Worm (Caenorhabditis elegans): ENCODE data around the gene srx-14.

The srx-14 gene

DNA sequence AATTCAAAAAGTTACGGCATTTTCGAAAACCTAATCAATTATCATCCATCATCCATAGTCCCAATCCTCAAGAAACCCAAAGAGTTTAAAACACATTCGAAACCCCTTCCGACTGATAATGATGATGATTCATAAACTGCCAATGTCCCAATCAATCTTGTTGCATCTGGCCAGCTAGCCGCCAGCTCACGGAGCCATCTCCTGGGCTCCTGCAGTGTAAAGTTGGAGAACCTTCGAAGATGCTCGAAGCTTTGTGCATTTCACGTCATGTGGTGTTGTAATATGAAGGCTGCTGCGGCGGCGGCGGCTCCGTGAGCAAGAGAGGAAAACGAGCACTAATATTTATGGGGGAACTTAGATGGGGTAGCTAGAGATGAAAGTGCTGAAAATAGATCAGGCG is 5.5 kb downstream of the srx-14 start (continued):
- TF ChIP-seq ets-4 (tag; optimal IDR thresholded peaks at IDR 0.05) (no peak), K02D7.2 (tag; optimal IDR thresholded peaks at IDR 0.05) (no peak), eyg-1 (tag; optimal IDR thresholded peaks at IDR 0.05) (no peak), ceh-31 (tag; optimal IDR thresholded peaks at IDR 0.05) (peak; percentile 5), ceh-34 (tag; optimal IDR thresholded peaks at IDR 0.05) (peak; percentile 57), ceh-19 (GFP tag; optimal IDR thresholded peaks at IDR 0.05) (no peak), che-1 (tag; optimal IDR thresholded peaks at IDR 0.05) (no peak), hlh-6 (tag; optimal IDR thresholded peaks at IDR 0.05) (no peak), ceh-24 (tag; optimal IDR thresholded peaks at IDR 0.05) (no peak), pha-4 (tag; optimal IDR thresholded peaks at IDR 0.05) (no peak), unc-3 (GFP tag; conservative IDR thresholded peaks at IDR 0.05) (no peak), unc-3 (tag; optimal IDR thresholded peaks at IDR 0.05) (no peak), fkh-10 (GFP tag; optimal IDR thresholded peaks at IDR 0.05) (no peak), hlh-13 (GFP tag; optimal IDR thresholded peaks at IDR 0.05) (no peak), lim-6 (tag; optimal IDR thresholded peaks at IDR 0.05) (no peak), hlh-8 (tag; optimal IDR thresholded peaks at IDR 0.05) (peak; percentile 67), elt-2 (tag; optimal IDR thresholded peaks at IDR 0.05) (no peak), ceh-30 (tag; optimal IDR thresholded peaks at IDR 0.05) (no peak), syd-9 (tag; optimal IDR thresholded peaks at IDR 0.05) (peak; percentile 7), pag-3 (tag; optimal IDR thresholded peaks at IDR 0.05; ENCODE audit: borderline replicate concordance) (no peak), ref-2 (tag; optimal IDR thresholded peaks at IDR 0.05) (no peak), nhr-232 (tag; optimal IDR thresholded peaks at IDR 0.05) (no peak), sox-2 (GFP tag; IDR thresholded peaks at IDR 0.05) (no peak), npax-4 (tag; optimal IDR thresholded peaks at IDR 0.05) (no peak), pros-1 (tag; optimal IDR thresholded peaks at IDR 0.05) (no peak), nfya-1 (tag; optimal IDR thresholded peaks at IDR 0.05) (peak; percentile 52), madf-2 (tag; optimal IDR thresholded peaks at IDR 0.05) (peak; percentile 7), F13H6.1 (tag; optimal IDR thresholded peaks at IDR 0.05) (peak; percentile 37), nhr-11 (tag; optimal IDR thresholded peaks at IDR 0.05) (no peak), hlh-15 (tag; optimal IDR thresholded peaks at IDR 0.05) (no peak), dmd-4 (tag; optimal IDR thresholded peaks at IDR 0.05; ENCODE audit: borderline replicate concordance) (no peak), ztf-16 (tag; optimal IDR thresholded peaks at IDR 0.05) (no peak), pat-9 (tag; optimal IDR thresholded peaks at IDR 0.05) (peak; percentile 89), odd-2 (tag; optimal IDR thresholded peaks at IDR 0.05) (no peak), sox-4 (tag; optimal IDR thresholded peaks at IDR 0.05) (no peak), unc-55 (GFP tag; optimal IDR thresholded peaks at IDR 0.05) (peak; percentile 99)

DNA sequence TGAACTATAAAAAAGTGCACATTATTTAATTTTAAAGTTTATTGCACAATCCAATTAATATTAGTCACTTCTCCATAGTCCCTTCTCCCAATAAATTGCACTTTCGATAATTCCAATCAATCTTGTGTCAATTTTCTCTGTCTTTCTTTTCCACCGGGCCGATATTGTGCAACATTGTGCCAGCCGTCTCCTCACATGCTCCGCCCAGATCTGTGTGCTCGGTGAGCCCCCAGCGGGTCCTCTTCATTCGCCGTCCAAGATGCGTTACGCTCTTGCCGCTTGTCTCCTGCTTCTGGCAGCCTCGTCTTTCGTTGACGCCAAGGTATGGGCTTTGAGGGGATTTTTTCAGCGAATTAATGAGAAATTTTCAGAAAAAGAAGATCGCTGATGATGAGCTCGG is 6.3 kb downstream of the srx-14 start, which contains the start of gene ost-1:
Gene ost-1 (plus strand): TSS at position 207 of the 400 bp plus-strand sequence.
- peak; percentile 88 for TF ChIP-seq unc-55 (GFP tag; optimal IDR thresholded peaks at IDR 0.05)
- TF ChIP-seq rnt-1 (tag; optimal IDR thresholded peaks at IDR 0.05) = peak; percentile 56
- TF ChIP-seq zip-5 (tag; optimal IDR thresholded peaks at IDR 0.05) = no peak
- TF ChIP-seq C38D4.7 (GFP tag; optimal IDR thresholded peaks at IDR 0.05) = no peak
- no peak for TF ChIP-seq syd-9 (tag; optimal IDR thresholded peaks at IDR 0.05)
- TF ChIP-seq T23F11.4 (GFP tag; optimal IDR thresholded peaks at IDR 0.05) = no peak
- peak; percentile 45 for TF ChIP-seq ceh-18 (tag; optimal IDR thresholded peaks at IDR 0.05)
- no peak for TF ChIP-seq unc-86 (tag; optimal IDR thresholded peaks at IDR 0.05)
- TF ChIP-seq pha-4 (tag; optimal IDR thresholded peaks at IDR 0.05) = no peak
- TF ChIP-seq lim-6 (tag; optimal IDR thresholded peaks at IDR 0.05) = no peak
- TF ChIP-seq ceh-31 (tag; optimal IDR thresholded peaks at IDR 0.05) = no peak
- peak; percentile 30 for TF ChIP-seq hlh-6 (tag; optimal IDR thresholded peaks at IDR 0.05)
- peak; percentile 11 for TF ChIP-seq ceh-34 (tag; optimal IDR thresholded peaks at IDR 0.05)
- TF ChIP-seq tbx-2 (tag; optimal IDR thresholded peaks at IDR 0.05) = no peak
- no peak for TF ChIP-seq pqm-1 (tag; optimal IDR thresholded peaks at IDR 0.05)

All from whole organism, late embryonic.